Worm (Caenorhabditis elegans) whole organism, L2 larva: ENCODE data around the gene Y39A1A.20.

ENCODE experiments used
- C34F6.9 ChIP-seq: fragments of 150-350 bp; optimal IDR thresholded peaks from 2 replicates; lab custom pipeline; 2014; ENCODE audit warnings: missing biosample characterization, missing genetic modification characterization
- F13H6.1 ChIP-seq: sonication (generic microtip); optimal IDR thresholded peaks from 2 replicates; lab custom pipeline; 2016; ENCODE audit warnings: missing genetic modification characterization, missing compliant biosample characterization
- R02D3.7 ChIP-seq: fragments of 150-350 bp; optimal IDR thresholded peaks from 2 replicates; lab custom pipeline; 2014; ENCODE audit warnings: missing biosample characterization, missing genetic modification characterization
- Y55F3AM.14 ChIP-seq: fragments of 200-800 bp; sonication (Bioruptor generic); optimal IDR thresholded peaks from 2 replicates; lab custom pipeline; 2018; ENCODE audit warnings: mild to moderate bottlenecking, missing genetic modification characterization, missing compliant biosample characterization
- ZK546.5 ChIP-seq: sonication (generic microtip); optimal IDR thresholded peaks from 2 replicates; lab custom pipeline; 2017; ENCODE audit warnings: missing biosample characterization, missing genetic modification characterization
- alr-1 ChIP-seq: fragments of 150-350 bp; optimal IDR thresholded peaks from 2 replicates; lab custom pipeline; 2014; ENCODE audit warnings: missing biosample characterization, missing genetic modification characterization
- aly-2 ChIP-seq: fragments of 150-350 bp; optimal IDR thresholded peaks from 2 replicates; lab custom pipeline; 2014; ENCODE audit warnings: missing biosample characterization, missing genetic modification characterization
- ama-1 ChIP-seq: fragments of 150-350 bp; optimal IDR thresholded peaks from 2 replicates; lab custom pipeline; 2018; ENCODE audit warnings: inconsistent platforms
- blmp-1 ChIP-seq: sonication (generic microtip); optimal IDR thresholded peaks from 2 replicates; lab custom pipeline; 2017; ENCODE audit warnings: missing genetic modification characterization, mild to moderate bottlenecking, missing compliant biosample characterization, antibody characterized with exemption, moderate library complexity; ENCODE audit not compliant: insufficient read depth
- ceh-16 ChIP-seq: fragments of 150-350 bp; optimal IDR thresholded peaks from 2 replicates; lab custom pipeline; 2014; ENCODE audit warnings: missing biosample characterization, missing genetic modification characterization
- ceh-82 ChIP-seq: fragments of 150-350 bp; optimal IDR thresholded peaks from 2 replicates; lab custom pipeline; 2014; ENCODE audit warnings: missing biosample characterization, missing genetic modification characterization
- crh-2 ChIP-seq: sonication (generic microtip); optimal IDR thresholded peaks from 2 replicates; lab custom pipeline; 2017; ENCODE audit warnings: missing biosample characterization, missing genetic modification characterization
- dmd-4 ChIP-seq: sonication (generic microtip); optimal IDR thresholded peaks from 2 replicates; lab custom pipeline; 2017; ENCODE audit warnings: missing biosample characterization, missing genetic modification characterization
- egl-27 ChIP-seq: sonication (generic microtip); optimal IDR thresholded peaks from 3 replicates; lab custom pipeline; 2017; ENCODE audit warnings: missing biosample characterization, missing genetic modification reagents, missing genetic modification characterization
- elt-1 ChIP-seq: fragments of 150-350 bp; optimal IDR thresholded peaks from 2 replicates; lab custom pipeline; 2014; ENCODE audit warnings: missing biosample characterization, missing genetic modification characterization
- elt-3 ChIP-seq: sonication (generic microtip); optimal IDR thresholded peaks from 2 replicates; lab custom pipeline; 2017; ENCODE audit warnings: missing biosample characterization, missing genetic modification characterization
- fos-1 ChIP-seq: fragments of 150-350 bp; optimal IDR thresholded peaks from 2 replicates; lab custom pipeline; 2014; ENCODE audit warnings: missing biosample characterization, missing genetic modification characterization
- gmeb-1 ChIP-seq: fragments of 150-350 bp; optimal IDR thresholded peaks from 2 replicates; lab custom pipeline; 2014; ENCODE audit warnings: missing biosample characterization, missing genetic modification characterization
- lin-11 ChIP-seq: fragments of 150-350 bp; sonication (generic microtip); optimal IDR thresholded peaks from 2 replicates; lab custom pipeline; 2014; ENCODE audit warnings: missing biosample characterization, missing genetic modification characterization, inconsistent platforms, mixed read lengths
- lin-13 ChIP-seq: fragments of 150-350 bp; optimal IDR thresholded peaks from 2 replicates; lab custom pipeline; 2014; ENCODE audit warnings: missing biosample characterization, missing genetic modification reagents, missing genetic modification characterization
- lin-39 ChIP-seq: fragments of 150-350 bp; optimal IDR thresholded peaks from 2 replicates; lab custom pipeline; 2014; ENCODE audit warnings: missing biosample characterization, missing genetic modification reagents, missing genetic modification characterization
- lsy-2 ChIP-seq, 2 experiments: fragments of 150-350 bp in 1 of 2; sonication (generic microtip) in 1 of 2; optimal IDR thresholded peaks; 2 replicates each; lab custom pipeline; 2014 to 2017; ENCODE audit warnings: missing biosample characterization in 2 of 2, missing genetic modification characterization in 2 of 2
- mab-5 ChIP-seq: fragments of 150-350 bp; optimal IDR thresholded peaks from 2 replicates; lab custom pipeline; 2014; ENCODE audit warnings: missing biosample characterization, missing genetic modification characterization
- mbf-1 ChIP-seq: sonication (generic microtip); optimal IDR thresholded peaks from 2 replicates; lab custom pipeline; 2017; ENCODE audit warnings: missing biosample characterization, missing genetic modification characterization
- mdl-1 ChIP-seq, 2 experiments: fragments of 150-350 bp in 1 of 2; sonication (generic microtip) in 1 of 2; optimal IDR thresholded peaks; 2 replicates each; lab custom pipeline; 2017; ENCODE audit warnings: missing biosample characterization in 2 of 2, missing genetic modification characterization in 2 of 2
- nhr-10 ChIP-seq: sonication (generic microtip); optimal IDR thresholded peaks from 2 replicates; lab custom pipeline; 2017; ENCODE audit warnings: missing biosample characterization, missing genetic modification characterization
- nhr-11 ChIP-seq: fragments of 150-350 bp; optimal IDR thresholded peaks from 2 replicates; lab custom pipeline; 2014; ENCODE audit warnings: missing biosample characterization, missing genetic modification characterization
- nhr-12 ChIP-seq: fragments of 150-350 bp; optimal IDR thresholded peaks from 2 replicates; lab custom pipeline; 2014; ENCODE audit warnings: missing biosample characterization, missing genetic modification characterization
- nhr-129 ChIP-seq: fragments of 150-350 bp; optimal IDR thresholded peaks from 2 replicates; lab custom pipeline; 2014; ENCODE audit warnings: missing biosample characterization, missing genetic modification characterization
- nhr-21 ChIP-seq: fragments of 150-350 bp; optimal IDR thresholded peaks from 2 replicates; lab custom pipeline; 2014; ENCODE audit warnings: missing biosample characterization, missing genetic modification characterization
- nhr-23 ChIP-seq: fragments of 150-350 bp; optimal IDR thresholded peaks from 2 replicates; lab custom pipeline; 2014; ENCODE audit warnings: missing biosample characterization, missing genetic modification reagents, missing genetic modification characterization
- nhr-237 ChIP-seq: fragments of 150-350 bp; optimal IDR thresholded peaks from 2 replicates; lab custom pipeline; 2014; ENCODE audit warnings: missing biosample characterization, missing genetic modification characterization
- nhr-25 ChIP-seq: fragments of 150-350 bp; sonication (generic microtip); optimal IDR thresholded peaks from 3 replicates; lab custom pipeline; 2014; ENCODE audit warnings: missing biosample characterization, missing genetic modification characterization
- nhr-6 ChIP-seq: fragments of 150-350 bp; optimal IDR thresholded peaks from 2 replicates; lab custom pipeline; 2014; ENCODE audit warnings: missing biosample characterization, missing genetic modification characterization
- nhr-77 ChIP-seq: fragments of 150-350 bp; optimal IDR thresholded peaks from 2 replicates; lab custom pipeline; 2014; ENCODE audit warnings: missing biosample characterization, missing genetic modification characterization
- peb-1 ChIP-seq: fragments of 150-350 bp; optimal IDR thresholded peaks from 2 replicates; lab custom pipeline; 2014; ENCODE audit warnings: missing biosample characterization, missing genetic modification characterization
- skn-1 ChIP-seq: sonication (generic microtip); optimal IDR thresholded peaks from 2 replicates; lab custom pipeline; 2017; ENCODE audit warnings: missing biosample characterization, missing genetic modification characterization
- sma-3 ChIP-seq: sonication (generic microtip); optimal IDR thresholded peaks from 2 replicates; lab custom pipeline; 2016; ENCODE audit warnings: missing genetic modification reagents, missing genetic modification characterization, missing compliant biosample characterization
- sma-9 ChIP-seq, 2 experiments: fragments of 150-350 bp in 1 of 2; sonication (generic microtip) in 1 of 2; optimal IDR thresholded peaks; 2 replicates each; lab custom pipeline; 2014 to 2016; ENCODE audit warnings: missing genetic modification characterization in 2 of 2, mild to moderate bottlenecking in 1 of 2, missing biosample characterization in 1 of 2, missing compliant biosample characterization in 1 of 2, missing genetic modification reagents in 1 of 2, moderate library complexity in 1 of 2
- snpc-4 ChIP-seq: fragments of 150-350 bp; optimal IDR thresholded peaks from 2 replicates; lab custom pipeline; 2014; ENCODE audit warnings: missing biosample characterization, missing genetic modification characterization
- unc-39 ChIP-seq: fragments of 150-350 bp; optimal IDR thresholded peaks from 2 replicates; lab custom pipeline; 2014; ENCODE audit warnings: missing biosample characterization, missing genetic modification characterization
- unc-55 ChIP-seq: fragments of 150-350 bp; sonication (generic microtip); optimal IDR thresholded peaks from 3 replicates; lab custom pipeline; 2014; ENCODE audit warnings: missing biosample characterization, missing genetic modification reagents, missing genetic modification characterization
- unc-62 ChIP-seq: fragments of 150-350 bp; optimal IDR thresholded peaks from 2 replicates; lab custom pipeline; 2014; ENCODE audit warnings: missing biosample characterization, missing genetic modification reagents, missing genetic modification characterization
- zag-1 ChIP-seq: fragments of 150-350 bp; optimal IDR thresholded peaks from 2 replicates; lab custom pipeline; 2014; ENCODE audit warnings: missing biosample characterization, missing genetic modification characterization
- ztf-1 ChIP-seq: fragments of 200-800 bp; sonication (Bioruptor generic); conservative IDR thresholded peaks from 2 replicates; pipeline ENCODE4 v1.3.6; 2022; ENCODE audit warnings: missing genetic modification characterization, missing compliant biosample characterization
- ztf-11 ChIP-seq: sonication (generic microtip); optimal IDR thresholded peaks from 2 replicates; lab custom pipeline; 2017; ENCODE audit warnings: missing biosample characterization, missing genetic modification characterization
- ztf-4 ChIP-seq: fragments of 150-350 bp; optimal IDR thresholded peaks from 2 replicates; lab custom pipeline; 2014; ENCODE audit warnings: missing biosample characterization, missing genetic modification characterization

The Y39A1A.20 gene

DNA sequence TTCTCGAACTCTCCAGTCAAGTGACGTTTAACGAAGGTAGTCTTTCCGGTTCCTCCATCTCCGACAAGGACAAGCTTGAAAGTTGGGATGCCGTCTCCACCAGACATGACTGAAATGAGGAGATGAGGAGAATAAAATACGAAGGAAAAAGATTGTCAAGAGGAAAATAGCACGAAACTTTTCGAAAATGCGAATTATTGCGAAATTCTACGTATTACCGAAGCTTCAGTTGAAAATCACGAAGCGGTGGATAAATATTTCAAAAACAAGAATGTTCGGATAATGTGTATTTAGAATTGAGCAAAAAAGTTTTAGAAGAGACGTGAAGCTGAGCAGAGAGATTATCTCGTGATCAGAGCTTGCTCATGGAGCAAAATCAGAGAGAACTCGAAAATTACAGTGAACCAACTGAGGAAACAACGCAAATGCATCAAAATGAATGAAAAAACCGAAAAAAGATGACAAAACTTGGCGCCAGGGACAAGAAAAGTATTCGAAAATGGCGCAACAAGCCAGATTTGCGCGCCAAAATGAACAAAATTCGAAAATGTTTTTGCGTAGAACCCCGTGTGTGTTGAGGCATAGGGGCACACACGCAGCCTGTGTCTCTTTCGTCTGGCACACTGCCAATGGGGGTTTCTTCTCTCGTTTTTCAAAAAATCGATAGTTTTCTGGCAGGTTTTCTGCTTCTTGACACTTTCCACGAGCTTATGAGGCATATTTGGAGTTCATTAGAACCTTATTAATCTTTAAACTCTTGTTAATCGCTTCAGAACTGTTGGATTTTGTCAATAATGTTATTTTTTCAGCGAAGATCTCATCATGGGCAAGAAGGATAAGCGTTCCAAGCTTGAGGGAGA is 47.5 kb upstream of the Y39A1A.20 start, which contains the start of the genes ran-1 and dkc-1 (continued):
- TF ChIP-seq ceh-16 (tag; lab: Kevin White, UChicago), result peak; percentile 5

DNA sequence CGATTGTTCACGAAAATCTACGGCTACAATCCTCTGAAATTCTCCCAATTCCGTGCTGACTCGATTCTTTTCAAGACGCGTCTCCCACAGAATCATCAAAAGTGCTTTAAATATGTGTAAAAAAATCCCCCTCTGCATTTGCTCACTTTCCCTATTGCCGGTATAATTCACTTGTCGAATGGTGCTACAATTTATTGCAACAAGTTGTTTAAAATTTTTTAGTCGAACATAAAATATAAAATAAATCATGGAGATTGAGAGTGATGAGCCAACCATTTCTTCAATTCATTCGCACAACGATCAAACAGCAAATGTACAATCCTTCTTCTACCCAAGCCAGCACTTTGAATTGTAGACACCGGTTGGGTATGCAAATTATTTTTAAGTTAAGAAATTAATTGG is 46.0 kb upstream of the Y39A1A.20 start:
- no peak for TF ChIP-seq ceh-82
- no peak for TF ChIP-seq snpc-4 (tag; lab: Kevin White, UChicago)
- no peak for TF ChIP-seq mab-5
- no peak for TF ChIP-seq elt-3
- TF ChIP-seq ztf-1 (GFP tag; lab: Robert Waterston, UW), result no peak
- TF ChIP-seq gmeb-1 (tag; lab: Kevin White, UChicago), result no peak
- TF ChIP-seq crh-2, result no peak
- no peak for TF ChIP-seq ztf-11 (tag; lab: Kevin White, UChicago)

DNA sequence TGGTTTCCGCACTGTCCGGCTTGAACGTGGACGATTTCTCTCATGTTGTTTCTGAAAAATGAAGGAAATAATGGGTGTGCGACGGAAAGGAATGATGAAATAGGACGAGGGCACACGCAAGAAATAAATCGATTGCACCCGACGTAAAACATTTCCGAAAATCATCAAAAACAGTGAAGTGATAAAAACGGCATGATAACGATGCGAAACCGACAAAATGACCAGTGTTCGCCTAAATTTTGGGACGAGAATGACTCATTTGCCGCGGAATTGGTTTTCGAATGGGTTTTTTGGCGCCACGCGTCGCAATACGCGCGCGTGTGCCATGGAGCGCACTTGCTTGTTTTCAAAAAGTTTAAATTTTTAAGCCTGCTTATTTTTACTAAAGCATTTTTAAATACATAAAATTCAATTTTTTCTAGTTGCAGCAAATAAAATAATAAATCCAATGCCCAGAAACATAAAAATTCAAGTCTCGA is 42.1 kb upstream of the Y39A1A.20 start, which contains the start of the genes tbb-1 and rib-2:
Gene tbb-1 (minus strand): TSS at position 51 of the 479 bp plus-strand sequence.
Gene rib-2 (plus strand): TSS at position 429 of the 479 bp plus-strand sequence.
- TF ChIP-seq mbf-1 (tag; lab: Kevin White, UChicago) (no peak), nhr-11 (tag; lab: Kevin White, UChicago) (no peak), F13H6.1 (tag; lab: Kevin White, UChicago) (peak; percentile 79), unc-55 (GFP tag; lab: Kevin White, UChicago) (peak; percentile 83), egl-27 (peak; percentile 17), C34F6.9 (tag; lab: Kevin White, UChicago) (peak; percentile 90), ceh-82 (no peak), Y55F3AM.14 (GFP tag; lab: Kevin White, UChicago) (no peak), nhr-23 (tag; lab: Kevin White, UChicago) (no peak), unc-62 (GFP tag; lab: Kevin White, UChicago) (no peak), zag-1 (tag; lab: Kevin White, UChicago) (peak; percentile 34), ztf-1 (GFP tag; lab: Robert Waterston, UW) (no peak), fos-1 (tag; lab: Kevin White, UChicago) (peak; percentile 100), nhr-25 (tag; lab: Kevin White, UChicago) (peak; percentile 66), blmp-1 (tag; lab: Kevin White, UChicago) (peak; percentile 45), nhr-237 (no peak), ZK546.5 (tag; lab: Kevin White, UChicago) (no peak), mdl-1 (tag; optimal IDR thresholded peaks at IDR 0.05; lab: Kevin White, UChicago) (peak in 1 of 2 experiments; percentile 72), ztf-4 (no peak), lin-11 (tag; lab: Kevin White, UChicago) (peak; percentile 43), crh-2 (peak; percentile 97), nhr-12 (tag; lab: Kevin White, UChicago) (no peak), ama-1 (lab: Kevin White, UChicago) (peak; percentile 76), ceh-16 (tag; lab: Kevin White, UChicago) (no peak), nhr-6 (tag; lab: Kevin White, UChicago) (no peak), nhr-21 (tag; lab: Kevin White, UChicago) (peak; percentile 48), nhr-129 (tag; lab: Kevin White, UChicago) (peak; percentile 59), nhr-10 (tag; lab: Kevin White, UChicago) (no peak), snpc-4 (tag; lab: Kevin White, UChicago) (peak; percentile 20), skn-1 (peak; percentile 54), aly-2 (tag; lab: Kevin White, UChicago) (no peak), sma-3 (GFP tag; lab: Kevin White, UChicago) (peak; percentile 90), lin-13 (GFP tag; lab: Kevin White, UChicago) (peak; percentile 80), peb-1 (tag; lab: Kevin White, UChicago) (no peak), elt-3 (no peak), ztf-11 (tag; lab: Kevin White, UChicago) (no peak), unc-39 (tag; lab: Kevin White, UChicago) (no peak), gmeb-1 (tag; lab: Kevin White, UChicago) (peak; percentile 82), alr-1 (tag; lab: Kevin White, UChicago) (no peak), mab-5 (no peak), dmd-4 (tag; lab: Kevin White, UChicago) (no peak), lsy-2 (tag; optimal IDR thresholded peaks at IDR 0.05; lab: Kevin White, UChicago) (peak in 1 of 2 experiments; percentile 82), nhr-77 (no peak), R02D3.7 (tag; lab: Kevin White, UChicago) (no peak), lin-39 (tag; lab: Kevin White, UChicago) (no peak), sma-9 (GFP tag; optimal IDR thresholded peaks at IDR 0.05; lab: Kevin White, UChicago) (peak; percentile 65), sma-9 (tag; optimal IDR thresholded peaks at IDR 0.05; lab: Kevin White, UChicago) (no peak), elt-1 (tag; lab: Kevin White, UChicago) (no peak)
